Worm (Caenorhabditis elegans) whole organism, L4 larva: Measurements from ENCODE around the gene exos-4.1.
A peak's percentile ranks its signal among the peaks of the same experiment; 100 is the strongest.
"Not testable (repeated sequence)": the region's sequence is repeated elsewhere in the genome, so short reads cannot be mapped to it uniquely, and the experiment has no call there.

ENCODE experiments used
- F26F4.8 ChIP-seq: fragments of 200-800 bp; sonication (Bioruptor generic); conservative IDR thresholded peaks from 2 replicates; pipeline ENCODE4 v1.3.6; 2022; ENCODE audit warnings: missing genetic modification characterization, missing compliant biosample characterization
- F44E2.7 ChIP-seq: fragments of 200-800 bp; sonication (Bioruptor generic); IDR thresholded peaks from 2 replicates; pipeline ENCODE4 v2.1.2; 2022; ENCODE audit warnings: missing genetic modification characterization, missing compliant biosample characterization
- Y105C5A.15 ChIP-seq: fragments of 200-800 bp; sonication (Bioruptor generic); IDR thresholded peaks from 2 replicates; pipeline ENCODE4 v1.3.6; 2022; ENCODE audit warnings: missing genetic modification characterization, missing compliant biosample characterization
- Y48G9A.11 ChIP-seq: fragments of 200-800 bp; sonication (Bioruptor generic); IDR thresholded peaks from 2 replicates; pipeline ENCODE4 v1.3.6; 2022; ENCODE audit warnings: missing genetic modification reagents, missing genetic modification characterization, missing compliant biosample characterization
- Y75B8A.6 ChIP-seq: fragments of 200-800 bp; sonication (Bioruptor generic); IDR thresholded peaks from 2 replicates; pipeline ENCODE4 v1.3.6; 2022; ENCODE audit warnings: missing genetic modification reagents, missing genetic modification characterization, missing compliant biosample characterization
- ceh-32 ChIP-seq: sonication (generic microtip); optimal IDR thresholded peaks from 2 replicates; lab custom pipeline; 2016; ENCODE audit warnings: mild to moderate bottlenecking, missing genetic modification characterization, missing compliant biosample characterization; ENCODE audit not compliant: poor library complexity
- ceh-44 ChIP-seq: fragments of 200-800 bp; sonication (Bioruptor generic); IDR thresholded peaks from 2 replicates; pipeline ENCODE4 v1.3.6; 2022; ENCODE audit warnings: missing genetic modification reagents, missing genetic modification characterization, missing compliant biosample characterization
- dmd-6 ChIP-seq: fragments of 200-800 bp; sonication (Bioruptor generic); IDR thresholded peaks from 2 replicates; pipeline ENCODE4 v1.3.6; 2022; ENCODE audit warnings: missing genetic modification reagents, missing genetic modification characterization, missing compliant biosample characterization
- hmg-1.1 ChIP-seq: fragments of 200-800 bp; sonication (Bioruptor generic); IDR thresholded peaks from 2 replicates; pipeline ENCODE4 v1.3.6; 2022; ENCODE audit warnings: missing genetic modification reagents, missing genetic modification characterization, missing compliant biosample characterization
- lin-1 ChIP-seq: fragments of 200-800 bp; sonication (Bioruptor generic); IDR thresholded peaks from 2 replicates; pipeline ENCODE4 v1.3.6; 2022; ENCODE audit warnings: missing genetic modification reagents, missing genetic modification characterization, missing compliant biosample characterization
- lin-13 ChIP-seq: fragments of 150-350 bp; optimal IDR thresholded peaks from 2 replicates; lab custom pipeline; 2014; ENCODE audit warnings: missing biosample characterization, missing genetic modification reagents, missing genetic modification characterization
- lin-38 ChIP-seq: fragments of 200-800 bp; sonication (Bioruptor generic); IDR thresholded peaks from 2 replicates; pipeline ENCODE4 v1.3.6; 2022; ENCODE audit warnings: missing genetic modification reagents, missing genetic modification characterization, missing compliant biosample characterization
- madf-5 ChIP-seq, 2 experiments: fragments of 200-800 bp; sonication (Bioruptor generic); IDR thresholded peaks; 2 replicates each; pipeline ENCODE4 v1.3.6; 2022; ENCODE audit warnings: missing compliant biosample characterization in 2 of 2, missing genetic modification characterization in 2 of 2
- madf-9 ChIP-seq: fragments of 200-800 bp; sonication (Bioruptor generic); conservative IDR thresholded peaks from 2 replicates; pipeline ENCODE4 v1.3.6; 2022; ENCODE audit warnings: missing genetic modification reagents, missing genetic modification characterization, missing compliant biosample characterization
- mdt-29 ChIP-seq: fragments of 200-800 bp; sonication (Bioruptor generic); IDR thresholded peaks from 2 replicates; pipeline ENCODE4 v1.3.6; 2022; ENCODE audit warnings: missing genetic modification reagents, missing genetic modification characterization, missing compliant biosample characterization
- nhr-237 ChIP-seq: sonication (generic microtip); optimal IDR thresholded peaks from 2 replicates; lab custom pipeline; 2017; ENCODE audit warnings: missing biosample characterization, missing genetic modification characterization
- pha-4 ChIP-seq, 2 experiments: fragments of 150-350 bp in 1 of 2; fragments of 200-800 bp in 1 of 2; sonication (Bioruptor generic) in 1 of 2; IDR thresholded peaks in 1 of 2; optimal IDR thresholded peaks in 1 of 2; 2 replicates each; pipeline versions ENCODE4 v1.3.6 to Lab custom; 2014 to 2022; ENCODE audit warnings: missing genetic modification characterization in 2 of 2, missing genetic modification reagents in 2 of 2, missing biosample characterization in 1 of 2, missing compliant biosample characterization in 1 of 2
- snpc-1.2 ChIP-seq: fragments of 200-800 bp; sonication (Bioruptor generic); IDR thresholded peaks from 2 replicates; pipeline ENCODE4 v1.3.6; 2022; ENCODE audit warnings: missing genetic modification reagents, missing genetic modification characterization, missing compliant biosample characterization
- tra-1 ChIP-seq: fragments of 200-800 bp; sonication (Bioruptor generic); IDR thresholded peaks from 2 replicates; pipeline ENCODE4 v1.3.6; 2022; ENCODE audit warnings: missing genetic modification reagents, missing genetic modification characterization, missing compliant biosample characterization
- unc-62 ChIP-seq, 3 experiments: fragments of 150-350 bp in 1 of 3; sonication (generic microtip); optimal IDR thresholded peaks in 2 of 3; peaks in 1 of 3; 1 replicate in 1 of 3; 2 replicates in 2 of 3; lab custom pipeline; 2014 to 2017; ENCODE audit warnings: missing biosample characterization in 3 of 3, missing genetic modification characterization in 3 of 3, missing genetic modification reagents in 3 of 3, missing genotype in 1 of 3
- vab-7 ChIP-seq: fragments of 200-800 bp; sonication (Bioruptor generic); IDR thresholded peaks from 2 replicates; pipeline ENCODE4 v1.3.6; 2022; ENCODE audit warnings: missing genetic modification reagents, missing genetic modification characterization, missing compliant biosample characterization

Gene exos-4.1

ce11 chrIV:13140792-13141191 is 42.0 kb downstream of the exos-4.1 start (continued):
- TF ChIP-seq lin-1 (peak; percentile 56; the same call in 1 of the 2 replicates), Y48G9A.11 (GFP tag; lab: Robert Waterston, UW) (peak; percentile 64), ceh-44 (GFP tag; lab: Robert Waterston, UW) (0 out of 2 replicates have a peak, but pooled peaks have one; percentile 58), F44E2.7 (peak; percentile 81; the same call in 1 of the 2 replicates), Y75B8A.6 (0 out of 2 replicates have a peak, but pooled peaks have one; percentile 68), pha-4 (GFP tag; IDR thresholded peaks at IDR 0.05; lab: Robert Waterston, UW) (peak; percentile 76), madf-9 (GFP tag; lab: Robert Waterston, UW) (peak; percentile 69), tra-1 (GFP tag; lab: Robert Waterston, UW) (peak; percentile 47; the same call in 1 of the 2 replicates), mdt-29 (GFP tag; lab: Robert Waterston, UW) (peak; percentile 63; the same call in 1 of the 2 replicates), hmg-1.1 (GFP tag; lab: Robert Waterston, UW) (peak; percentile 39; the same call in 1 of the 2 replicates), snpc-1.2 (GFP tag; lab: Robert Waterston, UW) (peak; percentile 87), vab-7 (GFP tag; lab: Robert Waterston, UW) (peak; percentile 85), Y105C5A.15 (GFP tag; lab: Robert Waterston, UW) (peak; percentile 71; the same call in 1 of the 2 replicates), F26F4.8 (GFP tag; lab: Robert Waterston, UW) (peak; percentile 91), madf-5 (GFP tag; IDR thresholded peaks at IDR 0.05; lab: Robert Waterston, UW) (peak; percentile 76 to 82; a peak in 1 of 4 replicates), dmd-6 (GFP tag; lab: Robert Waterston, UW) (0 out of 2 replicates have a peak, but pooled peaks have one; percentile 10)
- TF ChIP-seq pha-4 (tag; optimal IDR thresholded peaks at IDR 0.05; lab: Kevin White, UChicago) = not testable (repeated sequence)

- no peak for TF ChIP-seq madf-9 (GFP tag; lab: Robert Waterston, UW)
- no peak for TF ChIP-seq ceh-32
- TF ChIP-seq lin-38 (GFP tag; lab: Robert Waterston, UW) = no peak
Observed at ce11 chrIV:13142254-13142653, 43.5 kb downstream of the exos-4.1 start, which contains the start of gene spe-43. TSS of gene spe-43 (minus strand) at chrIV:13142354.

- TF ChIP-seq unc-62 (GFP tag; optimal IDR thresholded peaks at IDR 0.05 in 1 of 2; lab: Kevin White, UChicago) = peak in 1 of 2 experiments; percentile 63
- no peak for TF ChIP-seq unc-62 (tag; optimal IDR thresholded peaks at IDR 0.05; lab: Kevin White, UChicago)
- no peak for TF ChIP-seq lin-13 (GFP tag; lab: Kevin White, UChicago)
- TF ChIP-seq nhr-237 (tag; lab: Kevin White, UChicago) = no peak
Observed at ce11 chrIV:13149276-13149675, 50.5 kb downstream of the exos-4.1 start, which contains the start of gene nlp-79. TSS of gene nlp-79 (plus strand) at chrIV:13149576.
